Worm (Caenorhabditis elegans) whole organism, L4 larva: ENCODE results near the gene dpy-23.

Experiments
- D1046.2 ChIP-seq: fragments of 200-800 bp; sonication (Bioruptor generic); IDR thresholded peaks from 2 replicates; pipeline ENCODE4 v1.3.6; 2022; ENCODE audit warnings: missing genetic modification characterization, missing compliant biosample characterization
- F10B5.3 ChIP-seq: sonication (generic microtip); optimal IDR thresholded peaks from 2 replicates; lab custom pipeline; 2016; ENCODE audit warnings: mild to moderate bottlenecking, missing genetic modification characterization, missing compliant biosample characterization
- F26F4.8 ChIP-seq: fragments of 200-800 bp; sonication (Bioruptor generic); conservative IDR thresholded peaks from 2 replicates; pipeline ENCODE4 v1.3.6; 2022; ENCODE audit warnings: missing genetic modification characterization, missing compliant biosample characterization
- F37D6.2 ChIP-seq: sonication (generic microtip); optimal IDR thresholded peaks from 2 replicates; lab custom pipeline; 2016; ENCODE audit warnings: mild to moderate bottlenecking, missing genetic modification characterization, missing compliant biosample characterization
- F49E8.2 ChIP-seq: sonication (generic microtip); optimal IDR thresholded peaks from 2 replicates; lab custom pipeline; 2016; ENCODE audit warnings: missing compliant biosample characterization, mild to moderate bottlenecking, missing genetic modification characterization, borderline replicate concordance
- Y105C5A.15 ChIP-seq: fragments of 200-800 bp; sonication (Bioruptor generic); IDR thresholded peaks from 2 replicates; pipeline ENCODE4 v1.3.6; 2022; ENCODE audit warnings: missing genetic modification characterization, missing compliant biosample characterization
- Y48G9A.11 ChIP-seq: fragments of 200-800 bp; sonication (Bioruptor generic); IDR thresholded peaks from 2 replicates; pipeline ENCODE4 v1.3.6; 2022; ENCODE audit warnings: missing genetic modification reagents, missing genetic modification characterization, missing compliant biosample characterization
- Y75B8A.6 ChIP-seq: fragments of 200-800 bp; sonication (Bioruptor generic); IDR thresholded peaks from 2 replicates; pipeline ENCODE4 v1.3.6; 2022; ENCODE audit warnings: missing genetic modification reagents, missing genetic modification characterization, missing compliant biosample characterization
- ZK546.5 ChIP-seq, 2 experiments: sonication (generic microtip); optimal IDR thresholded peaks; 2 replicates each; lab custom pipeline; 2017; ENCODE audit warnings: missing biosample characterization in 2 of 2, missing genetic modification characterization in 2 of 2
- aha-1 ChIP-seq: fragments of 150-350 bp; peaks from one replicate; lab custom pipeline; 2014; ENCODE audit warnings: missing biosample characterization, missing genetic modification characterization
- aly-2 ChIP-seq: sonication (generic microtip); optimal IDR thresholded peaks from 2 replicates; lab custom pipeline; 2018; ENCODE audit warnings: missing biosample characterization, missing genetic modification characterization
- ceh-20 ChIP-seq: fragments of 200-800 bp; sonication (Bioruptor generic); IDR thresholded peaks from 2 replicates; pipeline ENCODE4 v1.3.6; 2022; ENCODE audit warnings: missing genetic modification reagents, missing genetic modification characterization, missing compliant biosample characterization
- ceh-62 ChIP-seq: sonication (generic microtip); optimal IDR thresholded peaks from 2 replicates; lab custom pipeline; 2017; ENCODE audit warnings: missing biosample characterization, missing genetic modification characterization
- ces-1 ChIP-seq: fragments of 150-350 bp; sonication (generic microtip); optimal IDR thresholded peaks from 4 replicates; lab custom pipeline; 2014; ENCODE audit warnings: missing biosample characterization, missing genetic modification reagents, missing genetic modification characterization
- cey-2 ChIP-seq: sonication (generic microtip); optimal IDR thresholded peaks from 3 replicates; lab custom pipeline; 2017; ENCODE audit warnings: missing genetic modification characterization, mild to moderate bottlenecking, missing compliant biosample characterization, antibody characterized with exemption, borderline replicate concordance; ENCODE audit not compliant: insufficient read depth
- daf-12 ChIP-seq: fragments of 150-350 bp; optimal IDR thresholded peaks from 2 replicates; lab custom pipeline; 2014; ENCODE audit warnings: missing biosample characterization, missing genetic modification reagents, missing genetic modification characterization
- dmd-8 ChIP-seq: fragments of 200-800 bp; sonication (Bioruptor generic); IDR thresholded peaks from 2 replicates; pipeline ENCODE4 v1.3.6; 2022; ENCODE audit warnings: missing genetic modification characterization, missing compliant biosample characterization
- dmd-9 ChIP-seq: fragments of 200-800 bp; sonication (Bioruptor generic); IDR thresholded peaks from 2 replicates; pipeline ENCODE4 v1.3.6; 2022; ENCODE audit warnings: missing genetic modification reagents, missing genetic modification characterization, missing compliant biosample characterization
- dve-1 ChIP-seq: sonication (generic microtip); optimal IDR thresholded peaks from 2 replicates; lab custom pipeline; 2017; ENCODE audit warnings: antibody characterized with exemption, mild to moderate bottlenecking, missing genetic modification characterization, missing compliant biosample characterization; ENCODE audit not compliant: insufficient read depth
- hmg-1.1 ChIP-seq: fragments of 200-800 bp; sonication (Bioruptor generic); IDR thresholded peaks from 2 replicates; pipeline ENCODE4 v1.3.6; 2022; ENCODE audit warnings: missing genetic modification reagents, missing genetic modification characterization, missing compliant biosample characterization
- lin-1 ChIP-seq: fragments of 200-800 bp; sonication (Bioruptor generic); IDR thresholded peaks from 2 replicates; pipeline ENCODE4 v1.3.6; 2022; ENCODE audit warnings: missing genetic modification reagents, missing genetic modification characterization, missing compliant biosample characterization
- lin-13 ChIP-seq: fragments of 150-350 bp; optimal IDR thresholded peaks from 2 replicates; lab custom pipeline; 2014; ENCODE audit warnings: missing biosample characterization, missing genetic modification reagents, missing genetic modification characterization
- lin-15B ChIP-seq: fragments of 150-350 bp; sonication (generic microtip); optimal IDR thresholded peaks from 3 replicates; lab custom pipeline; 2014; ENCODE audit warnings: missing biosample characterization, missing genetic modification characterization
- lin-29 ChIP-seq: fragments of 200-800 bp; sonication (Bioruptor generic); IDR thresholded peaks from 2 replicates; pipeline ENCODE4 v1.3.6; 2022; ENCODE audit warnings: missing genetic modification reagents, missing genetic modification characterization, missing compliant biosample characterization
- lin-38 ChIP-seq: fragments of 200-800 bp; sonication (Bioruptor generic); IDR thresholded peaks from 2 replicates; pipeline ENCODE4 v1.3.6; 2022; ENCODE audit warnings: missing genetic modification reagents, missing genetic modification characterization, missing compliant biosample characterization
- lsy-2 ChIP-seq, 2 experiments: fragments of 150-350 bp in 1 of 2; sonication (generic microtip) in 1 of 2; optimal IDR thresholded peaks; 2 replicates each; lab custom pipeline; 2014 to 2017; ENCODE audit warnings: missing biosample characterization in 2 of 2, missing genetic modification characterization in 2 of 2
- mdt-29 ChIP-seq: fragments of 200-800 bp; sonication (Bioruptor generic); IDR thresholded peaks from 2 replicates; pipeline ENCODE4 v1.3.6; 2022; ENCODE audit warnings: missing genetic modification reagents, missing genetic modification characterization, missing compliant biosample characterization
- nhr-10 ChIP-seq: fragments of 150-350 bp; optimal IDR thresholded peaks from 2 replicates; lab custom pipeline; 2014; ENCODE audit warnings: missing biosample characterization, missing genetic modification characterization
- nhr-102 ChIP-seq: sonication (generic microtip); optimal IDR thresholded peaks from 2 replicates; lab custom pipeline; 2016; ENCODE audit warnings: mild to moderate bottlenecking, missing genetic modification characterization, moderate library complexity, missing compliant biosample characterization
- nhr-11 ChIP-seq: fragments of 150-350 bp; optimal IDR thresholded peaks from 2 replicates; lab custom pipeline; 2014; ENCODE audit warnings: missing biosample characterization, missing genetic modification characterization
- nhr-28 ChIP-seq: fragments of 150-350 bp; optimal IDR thresholded peaks from 2 replicates; lab custom pipeline; 2014; ENCODE audit warnings: missing biosample characterization, missing genetic modification characterization
- nhr-48 ChIP-seq: sonication (generic microtip); optimal IDR thresholded peaks from 2 replicates; lab custom pipeline; 2016; ENCODE audit warnings: mild to moderate bottlenecking, missing genetic modification characterization, missing compliant biosample characterization
- nhr-77 ChIP-seq: fragments of 150-350 bp; optimal IDR thresholded peaks from 2 replicates; lab custom pipeline; 2014; ENCODE audit warnings: missing biosample characterization, missing genetic modification characterization
- pqm-1 ChIP-seq: sonication (generic microtip); optimal IDR thresholded peaks from 2 replicates; lab custom pipeline; 2017; ENCODE audit warnings: missing biosample characterization, missing genetic modification characterization
- saeg-2 ChIP-seq: fragments of 200-800 bp; sonication (Bioruptor generic); IDR thresholded peaks from 2 replicates; pipeline ENCODE4 v1.3.6; 2022; ENCODE audit warnings: missing genetic modification reagents, missing genetic modification characterization, missing compliant biosample characterization
- sdz-12 ChIP-seq: fragments of 200-800 bp; sonication (Bioruptor generic); optimal IDR thresholded peaks from 2 replicates; lab custom pipeline; 2018; ENCODE audit warnings: mild to moderate bottlenecking, missing genetic modification characterization, missing compliant biosample characterization
- skn-1 ChIP-seq: fragments of 150-350 bp; optimal IDR thresholded peaks from 2 replicates; lab custom pipeline; 2014; ENCODE audit warnings: missing biosample characterization, missing genetic modification characterization
- snpc-1.2 ChIP-seq: fragments of 200-800 bp; sonication (Bioruptor generic); IDR thresholded peaks from 2 replicates; pipeline ENCODE4 v1.3.6; 2022; ENCODE audit warnings: missing genetic modification reagents, missing genetic modification characterization, missing compliant biosample characterization
- snpc-4 ChIP-seq: fragments of 150-350 bp; optimal IDR thresholded peaks from 2 replicates; lab custom pipeline; 2014; ENCODE audit warnings: missing biosample characterization, missing genetic modification characterization
- spr-1 ChIP-seq: sonication (generic microtip); optimal IDR thresholded peaks from 2 replicates; lab custom pipeline; 2016; ENCODE audit warnings: mild to moderate bottlenecking, missing genetic modification characterization, missing compliant biosample characterization
- spr-3 ChIP-seq: fragments of 200-800 bp; sonication (Bioruptor generic); optimal IDR thresholded peaks from 2 replicates; lab custom pipeline; 2018; ENCODE audit warnings: mild to moderate bottlenecking, missing genetic modification characterization, missing compliant biosample characterization
- tag-97 ChIP-seq: fragments of 200-800 bp; sonication (Bioruptor generic); IDR thresholded peaks from 2 replicates; pipeline ENCODE4 v1.3.6; 2022; ENCODE audit warnings: missing genetic modification characterization, missing compliant biosample characterization
- unc-39 ChIP-seq: sonication (generic microtip); optimal IDR thresholded peaks from 2 replicates; lab custom pipeline; 2017; ENCODE audit warnings: missing biosample characterization, missing genetic modification characterization
- unc-62 ChIP-seq, 3 experiments: fragments of 150-350 bp in 1 of 3; sonication (generic microtip); optimal IDR thresholded peaks in 2 of 3; peaks in 1 of 3; 1 replicate in 1 of 3; 2 replicates in 2 of 3; lab custom pipeline; 2014 to 2017; ENCODE audit warnings: missing biosample characterization in 3 of 3, missing genetic modification characterization in 3 of 3, missing genetic modification reagents in 3 of 3, missing genotype in 1 of 3
- vab-7 ChIP-seq: fragments of 200-800 bp; sonication (Bioruptor generic); IDR thresholded peaks from 2 replicates; pipeline ENCODE4 v1.3.6; 2022; ENCODE audit warnings: missing genetic modification reagents, missing genetic modification characterization, missing compliant biosample characterization
- zag-1 ChIP-seq: fragments of 150-350 bp; optimal IDR thresholded peaks from 2 replicates; lab custom pipeline; 2014; ENCODE audit warnings: missing biosample characterization, missing genetic modification characterization
- zip-11 ChIP-seq: fragments of 200-800 bp; sonication (Bioruptor generic); IDR thresholded peaks from 2 replicates; pipeline ENCODE4 v1.3.6; 2022; ENCODE audit warnings: missing genetic modification characterization, missing compliant biosample characterization
- ztf-7 ChIP-seq: fragments of 150-350 bp; optimal IDR thresholded peaks from 2 replicates; lab custom pipeline; 2014; ENCODE audit warnings: missing biosample characterization, missing genetic modification characterization

The dpy-23 gene

ce11 chrX:4394505-4394904 lies 5.3 kb downstream of the dpy-23 start:
- TF ChIP-seq Y48G9A.11 (GFP tag; lab: Robert Waterston, UW): 0 out of 2 replicates have a peak, but pooled peaks have one; percentile 21

DNA sequence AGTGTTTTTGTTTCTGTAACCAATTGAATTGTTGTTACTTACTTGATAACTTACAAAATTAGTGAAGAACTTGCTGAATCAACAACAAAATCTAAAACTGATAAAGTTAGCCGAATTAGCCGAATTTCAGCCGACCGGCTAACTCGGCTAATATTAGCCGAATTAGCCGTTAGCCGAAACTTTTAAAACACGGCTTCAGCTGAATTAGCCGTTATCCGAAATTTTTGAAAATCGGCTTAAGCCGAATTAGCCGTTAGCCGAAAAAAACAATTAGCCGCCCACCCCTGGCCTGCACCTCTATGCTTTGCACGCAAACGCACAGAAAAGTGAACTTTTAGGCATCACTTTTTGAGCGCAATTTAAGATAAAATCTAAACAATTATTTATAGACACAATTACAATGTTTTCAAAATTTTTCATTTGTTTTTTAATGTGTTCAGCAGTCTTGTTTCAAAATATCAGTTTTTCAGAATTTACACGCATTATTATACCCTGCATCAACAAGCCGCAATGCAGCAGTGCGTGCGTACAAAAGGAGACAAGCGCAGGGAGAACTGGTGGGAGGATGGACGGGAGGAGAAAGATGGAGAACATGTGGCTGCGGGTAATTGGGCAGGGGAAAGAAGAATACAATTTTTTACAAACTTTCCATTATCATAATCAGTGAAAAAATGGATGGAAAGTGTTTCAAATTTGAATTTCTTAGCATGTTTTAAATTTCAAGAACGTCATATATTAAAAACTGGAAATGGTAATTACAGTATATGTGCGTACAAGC lies 6.1 kb downstream of the dpy-23 start:
- TF ChIP-seq zip-11: no peak
- peak; percentile 95 for TF ChIP-seq nhr-77 (tag; lab: Kevin White, UChicago)
- TF ChIP-seq spr-3 (GFP tag; lab: Kevin White, UChicago): peak; percentile 65
- TF ChIP-seq ces-1 (GFP tag; lab: Kevin White, UChicago): no peak
- TF ChIP-seq nhr-102: no peak
- TF ChIP-seq nhr-48: peak; percentile 58
- TF ChIP-seq ZK546.5 (tag; optimal IDR thresholded peaks at IDR 0.05; lab: Kevin White, UChicago): no peak
- TF ChIP-seq skn-1 (tag; lab: Kevin White, UChicago): no peak
- TF ChIP-seq lin-38: no peak; the same call in 1 of the 2 replicates
- no peak for TF ChIP-seq F26F4.8 (GFP tag; lab: Robert Waterston, UW)
- no peak for TF ChIP-seq Y75B8A.6 (GFP tag; lab: Robert Waterston, UW)
- no peak for TF ChIP-seq aha-1 (tag; lab: Kevin White, UChicago)
- no peak for TF ChIP-seq tag-97 (GFP tag; lab: Robert Waterston, UW)
- no peak for TF ChIP-seq vab-7 (GFP tag; lab: Robert Waterston, UW)
- no peak for TF ChIP-seq ceh-62
- TF ChIP-seq lin-29 (GFP tag; lab: Robert Waterston, UW): peak; percentile 68; the same call in 1 of the 2 replicates
- peak in 1 of 2 experiments; percentile 67 for TF ChIP-seq unc-62 (GFP tag; optimal IDR thresholded peaks at IDR 0.05 in 1 of 2; lab: Kevin White, UChicago)
- no peak for TF ChIP-seq unc-62 (tag; optimal IDR thresholded peaks at IDR 0.05; lab: Kevin White, UChicago)
- TF ChIP-seq F37D6.2 (tag; lab: Kevin White, UChicago): peak; percentile 58
- no peak for TF ChIP-seq zag-1 (tag; lab: Kevin White, UChicago)
- no peak for TF ChIP-seq Y105C5A.15 (GFP tag; lab: Robert Waterston, UW)
- peak; percentile 80 for TF ChIP-seq F10B5.3
- TF ChIP-seq lin-1 (GFP tag; lab: Robert Waterston, UW): no peak; the same call in 1 of the 2 replicates
- peak; percentile 69 for TF ChIP-seq nhr-28 (tag; lab: Kevin White, UChicago)
- TF ChIP-seq saeg-2: no peak
- no peak for TF ChIP-seq snpc-1.2
- peak in 1 of 2 experiments; percentile 83 for TF ChIP-seq lsy-2 (tag; optimal IDR thresholded peaks at IDR 0.05; lab: Kevin White, UChicago)
- no peak for TF ChIP-seq dmd-8
- TF ChIP-seq pqm-1: peak; percentile 16
- peak; percentile 96 for TF ChIP-seq hmg-1.1
- TF ChIP-seq daf-12: no peak
- TF ChIP-seq F49E8.2 (tag; lab: Kevin White, UChicago): no peak
- TF ChIP-seq mdt-29 (GFP tag; lab: Robert Waterston, UW): no peak
- TF ChIP-seq nhr-10 (tag; lab: Kevin White, UChicago): peak; percentile 36
- no peak for TF ChIP-seq snpc-4
- TF ChIP-seq ceh-20: 0 out of 2 replicates have a peak, but pooled peaks have one; percentile 56
- TF ChIP-seq dve-1 (tag; lab: Kevin White, UChicago): peak; percentile 94
- peak; percentile 75 for TF ChIP-seq lin-13 (GFP tag; lab: Kevin White, UChicago)
- TF ChIP-seq nhr-11 (tag; lab: Kevin White, UChicago): no peak
- TF ChIP-seq cey-2 (tag; lab: Kevin White, UChicago): no peak
- no peak for TF ChIP-seq lin-15B (tag; lab: Kevin White, UChicago)
- TF ChIP-seq sdz-12 (GFP tag; lab: Kevin White, UChicago): no peak
- TF ChIP-seq dmd-9: 0 out of 2 replicates have a peak, but pooled peaks have one; percentile 36
- no peak for TF ChIP-seq Y48G9A.11 (GFP tag; lab: Robert Waterston, UW)
- no peak for TF ChIP-seq unc-39 (tag; lab: Kevin White, UChicago)
- TF ChIP-seq spr-1 (tag; lab: Kevin White, UChicago): peak; percentile 84
- peak; percentile 63 for TF ChIP-seq ztf-7 (tag; lab: Kevin White, UChicago)
- TF ChIP-seq D1046.2: no peak
- no peak for TF ChIP-seq aly-2 (tag; lab: Kevin White, UChicago)
